Worm (Caenorhabditis elegans) whole organism, young adult: ENCODE measurements around the gene him-3.

Experiments
- B0035.1 ChIP-seq: sonication (generic microtip); optimal IDR thresholded peaks from 2 replicates; lab custom pipeline; 2016; ENCODE audit warnings: missing genetic modification characterization, mild to moderate bottlenecking, missing compliant biosample characterization, missing genotype, missing genetic modification reagents
- B0261.1 ChIP-seq: sonication (generic microtip); optimal IDR thresholded peaks from 2 replicates; lab custom pipeline; 2016; ENCODE audit warnings: mild to moderate bottlenecking, missing genetic modification characterization, moderate library complexity, missing compliant biosample characterization
- C06A6.2 ChIP-seq: fragments of 200-800 bp; sonication (Bioruptor generic); conservative IDR thresholded peaks from 2 replicates; pipeline ENCODE4 v1.3.6; 2022; ENCODE audit warnings: missing genetic modification characterization, missing compliant biosample characterization
- D2030.7 ChIP-seq: fragments of 200-800 bp; sonication (Bioruptor generic); IDR thresholded peaks from 2 replicates; pipeline ENCODE4 v1.3.6; 2022; ENCODE audit warnings: missing genetic modification reagents, missing genetic modification characterization, missing compliant biosample characterization
- F55B11.4 ChIP-seq: sonication (generic microtip); optimal IDR thresholded peaks from 2 replicates; lab custom pipeline; 2016; ENCODE audit warnings: missing compliant biosample characterization, missing genetic modification characterization, borderline replicate concordance; ENCODE audit not compliant: insufficient read depth
- F57C9.4 ChIP-seq: sonication (generic microtip); optimal IDR thresholded peaks from 2 replicates; lab custom pipeline; 2017; ENCODE audit warnings: mild to moderate bottlenecking, missing genetic modification characterization, missing compliant biosample characterization
- attf-5 ChIP-seq: fragments of 200-800 bp; sonication (Bioruptor generic); optimal IDR thresholded peaks from 2 replicates; lab custom pipeline; 2018; ENCODE audit warnings: mild to moderate bottlenecking, missing genetic modification characterization, missing compliant biosample characterization
- bed-2 ChIP-seq: fragments of 200-800 bp; sonication (Bioruptor generic); IDR thresholded peaks from 2 replicates; pipeline ENCODE4 v1.3.6; 2022; ENCODE audit warnings: missing genetic modification reagents, missing genetic modification characterization, missing compliant biosample characterization
- cebp-1 ChIP-seq, 2 experiments: fragments of 200-800 bp in 1 of 2; sonication (Bioruptor generic) in 1 of 2; sonication (generic microtip) in 1 of 2; IDR thresholded peaks in 1 of 2; optimal IDR thresholded peaks in 1 of 2; 2 replicates each; pipeline versions ENCODE4 v1.3.6 to Lab custom; 2017 to 2022; ENCODE audit warnings: missing compliant biosample characterization in 2 of 2, missing genetic modification characterization in 2 of 2, mild to moderate bottlenecking in 1 of 2, missing genetic modification reagents in 1 of 2, moderate library complexity in 1 of 2
- dox-1 ChIP-seq: fragments of 200-800 bp; sonication (Bioruptor generic); IDR thresholded peaks from 2 replicates; pipeline ENCODE4 v1.3.6; 2022; ENCODE audit warnings: missing genetic modification reagents, missing genetic modification characterization, missing compliant biosample characterization
- efl-1 ChIP-seq: fragments of 150-350 bp; optimal IDR thresholded peaks from 2 replicates; lab custom pipeline; 2014; ENCODE audit warnings: missing biosample characterization, missing genetic modification reagents, missing genetic modification characterization
- egl-44 ChIP-seq: fragments of 200-800 bp; sonication (Bioruptor generic); IDR thresholded peaks from 2 replicates; pipeline ENCODE4 v1.3.6; 2022; ENCODE audit warnings: missing genetic modification reagents, missing genetic modification characterization, missing compliant biosample characterization
- ekl-4 ChIP-seq: fragments of 200-800 bp; sonication (Bioruptor generic); IDR thresholded peaks from 2 replicates; pipeline ENCODE4 v1.3.6; 2022; ENCODE audit warnings: missing genetic modification reagents, missing genetic modification characterization, missing compliant biosample characterization
- fkh-3 ChIP-seq: sonication (generic microtip); optimal IDR thresholded peaks from 2 replicates; lab custom pipeline; 2016; ENCODE audit warnings: mild to moderate bottlenecking, missing genetic modification characterization, missing compliant biosample characterization
- hmg-1.2 ChIP-seq: fragments of 200-800 bp; sonication (Bioruptor generic); IDR thresholded peaks from 2 replicates; pipeline ENCODE4 v1.3.6; 2022; ENCODE audit warnings: missing genetic modification reagents, missing genetic modification characterization, missing compliant biosample characterization
- hrde-1 ChIP-seq: sonication (generic microtip); optimal IDR thresholded peaks from 2 replicates; lab custom pipeline; 2016; ENCODE audit warnings: missing genetic modification characterization, mild to moderate bottlenecking, missing compliant biosample characterization, moderate library complexity, missing genotype, missing genetic modification reagents, borderline replicate concordance
- lin-35 ChIP-seq, 3 experiments: fragments of 150-350 bp in 2 of 3; sonication (generic microtip) in 1 of 3; optimal IDR thresholded peaks; 2 replicates each; lab custom pipeline; 2014 to 2018; ENCODE audit warnings: missing biosample characterization in 3 of 3, missing genetic modification characterization in 3 of 3, missing genetic modification reagents in 3 of 3
- lin-40 ChIP-seq: sonication (generic microtip); optimal IDR thresholded peaks from 2 replicates; lab custom pipeline; 2016; ENCODE audit warnings: missing genetic modification characterization, mild to moderate bottlenecking, missing compliant biosample characterization, missing genotype, missing genetic modification reagents
- lsl-1 ChIP-seq: fragments of 200-800 bp; sonication (Bioruptor generic); optimal IDR thresholded peaks from 2 replicates; lab custom pipeline; 2018; ENCODE audit warnings: mild to moderate bottlenecking, missing genetic modification characterization, moderate library complexity, missing compliant biosample characterization
- mcd-1 ChIP-seq: fragments of 200-800 bp; sonication (Bioruptor generic); IDR thresholded peaks from 2 replicates; pipeline ENCODE4 v1.3.6; 2022; ENCODE audit warnings: missing genetic modification reagents, missing genetic modification characterization, missing compliant biosample characterization
- nhr-120 ChIP-seq: fragments of 200-800 bp; sonication (Bioruptor generic); IDR thresholded peaks from 2 replicates; pipeline ENCODE4 v1.3.6; 2022; ENCODE audit warnings: missing genetic modification characterization, missing compliant biosample characterization
- nhr-179 ChIP-seq: sonication (generic microtip); optimal IDR thresholded peaks from 2 replicates; lab custom pipeline; 2016; ENCODE audit warnings: mild to moderate bottlenecking, missing genetic modification characterization, missing compliant biosample characterization
- nhr-27 ChIP-seq: fragments of 200-800 bp; sonication (Bioruptor generic); optimal IDR thresholded peaks from 2 replicates; lab custom pipeline; 2018; ENCODE audit warnings: mild to moderate bottlenecking, missing genetic modification characterization, moderate library complexity, missing compliant biosample characterization
- nhr-80 ChIP-seq: sonication (generic microtip); optimal IDR thresholded peaks from 2 replicates; lab custom pipeline; 2016; ENCODE audit warnings: missing genetic modification characterization, missing compliant biosample characterization
- rcor-1 ChIP-seq: fragments of 200-800 bp; sonication (Bioruptor generic); IDR thresholded peaks from 2 replicates; pipeline ENCODE4 v1.3.6; 2022; ENCODE audit warnings: missing genetic modification reagents, missing genetic modification characterization, missing compliant biosample characterization
- sea-2 ChIP-seq: fragments of 200-800 bp; sonication (Bioruptor generic); IDR thresholded peaks from 2 replicates; pipeline ENCODE4 v1.3.6; 2022; ENCODE audit warnings: missing genetic modification characterization, missing compliant biosample characterization
- snpc-1.1 ChIP-seq: sonication (generic microtip); optimal IDR thresholded peaks from 2 replicates; lab custom pipeline; 2017; ENCODE audit warnings: missing genetic modification characterization, mild to moderate bottlenecking, missing compliant biosample characterization, antibody characterized with exemption, moderate library complexity, missing genotype, missing genetic modification reagents; ENCODE audit not compliant: insufficient read depth
- snpc-1.3 ChIP-seq: sonication (generic microtip); optimal IDR thresholded peaks from 2 replicates; lab custom pipeline; 2017; ENCODE audit warnings: missing genetic modification characterization, mild to moderate bottlenecking, missing compliant biosample characterization, antibody characterized with exemption, moderate library complexity, missing genotype, missing genetic modification reagents; ENCODE audit not compliant: insufficient read depth
- unc-130 ChIP-seq: sonication (generic microtip); optimal IDR thresholded peaks from 2 replicates; lab custom pipeline; 2016; ENCODE audit warnings: missing genetic modification reagents, missing genetic modification characterization, missing compliant biosample characterization
- unc-62 ChIP-seq: fragments of 150-350 bp; optimal IDR thresholded peaks from 2 replicates; lab custom pipeline; 2014; ENCODE audit warnings: missing biosample characterization, missing genetic modification reagents, missing genetic modification characterization
- ztf-18 ChIP-seq: sonication (generic microtip); optimal IDR thresholded peaks from 2 replicates; lab custom pipeline; 2016; ENCODE audit warnings: missing genotype, mild to moderate bottlenecking, missing genetic modification characterization, missing compliant biosample characterization
- ztf-28 ChIP-seq: fragments of 200-800 bp; sonication (Bioruptor generic); IDR thresholded peaks from 2 replicates; pipeline ENCODE4 v1.3.6; 2022; ENCODE audit warnings: missing genetic modification reagents, missing genetic modification characterization, missing compliant biosample characterization

The him-3 gene

DNA sequence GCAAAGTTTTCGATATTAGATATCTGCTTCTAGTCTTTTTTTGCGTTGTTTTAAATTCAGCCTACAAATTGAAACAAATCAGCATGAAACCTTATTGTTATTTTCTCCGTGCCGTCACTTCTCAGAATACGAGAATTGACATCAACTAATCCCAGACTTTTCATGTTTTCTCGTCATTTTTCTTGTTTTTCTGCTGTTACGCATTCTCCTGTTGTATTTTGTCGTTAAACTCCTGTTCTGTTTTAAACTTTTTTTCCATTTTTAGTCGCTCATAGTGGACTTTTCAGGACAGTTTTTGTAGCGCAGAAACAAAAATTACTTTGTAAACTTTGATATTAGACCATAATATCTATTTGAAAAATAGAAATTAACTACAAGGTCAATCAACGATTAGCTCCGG, 44.9 kb downstream of the him-3 start:
- TF ChIP-seq B0261.1 (no peak), efl-1 (GFP tag; lab: Kevin White, UChicago) (no peak), attf-5 (GFP tag; lab: Kevin White, UChicago) (no peak), lsl-1 (GFP tag; lab: Kevin White, UChicago) (no peak), nhr-27 (tag; lab: Kevin White, UChicago) (no peak), C06A6.2 (GFP tag; lab: Robert Waterston, UW) (no peak), bed-2 (GFP tag; lab: Robert Waterston, UW) (no peak)

DNA sequence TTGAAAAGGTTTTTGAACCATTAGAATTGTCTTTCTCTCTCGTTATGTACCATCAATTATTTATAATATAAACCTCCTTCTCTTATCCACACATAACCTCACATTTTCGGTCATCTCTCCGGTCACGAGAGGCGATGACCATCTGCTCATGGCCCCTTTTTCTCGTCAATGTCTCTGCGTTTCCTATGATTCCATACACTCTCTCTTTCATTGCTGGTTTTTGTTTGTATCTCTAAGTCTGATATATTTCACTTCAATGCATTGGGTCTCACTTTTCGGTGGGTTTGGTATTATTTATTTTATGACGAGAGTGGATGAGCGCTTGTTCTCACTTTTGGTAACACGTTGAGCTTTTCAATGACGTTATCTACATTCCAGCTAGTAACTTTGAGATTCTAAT, 45.7 kb downstream of the him-3 start:
- TF ChIP-seq nhr-179 (no peak), mcd-1 (GFP tag; lab: Robert Waterston, UW) (no peak), snpc-1.3 (tag; lab: Kevin White, UChicago) (no peak), D2030.7 (GFP tag; lab: Robert Waterston, UW) (no peak), lin-40 (tag; lab: Kevin White, UChicago) (peak; percentile 11), hmg-1.2 (GFP tag; lab: Robert Waterston, UW) (peak; percentile 85), ztf-18 (tag; lab: Kevin White, UChicago) (no peak), hrde-1 (no peak), fkh-3 (tag; lab: Kevin White, UChicago) (no peak), attf-5 (GFP tag; lab: Kevin White, UChicago) (peak; percentile 32), unc-62 (GFP tag; lab: Kevin White, UChicago) (no peak), egl-44 (no peak), B0035.1 (tag; lab: Kevin White, UChicago) (no peak), cebp-1 (GFP tag; IDR thresholded peaks at IDR 0.05; lab: Robert Waterston, UW) (no peak), cebp-1 (tag; optimal IDR thresholded peaks at IDR 0.05; lab: Kevin White, UChicago) (peak; percentile 39), lin-35 (GFP tag; optimal IDR thresholded peaks at IDR 0.05; lab: Kevin White, UChicago) (peak in 1 of 3 experiments; percentile 17), B0261.1 (no peak), snpc-1.1 (tag; lab: Kevin White, UChicago) (no peak), unc-130 (GFP tag; lab: Kevin White, UChicago) (no peak), F55B11.4 (tag; lab: Kevin White, UChicago) (no peak), rcor-1 (GFP tag; lab: Robert Waterston, UW) (no peak), sea-2 (GFP tag; lab: Robert Waterston, UW) (no peak), dox-1 (GFP tag; lab: Robert Waterston, UW) (no peak), ekl-4 (GFP tag; lab: Robert Waterston, UW) (peak; percentile 46; the same call in 1 of the 2 replicates)
- TF ChIP-seq, all 124 proteins: peak for 6

DNA sequence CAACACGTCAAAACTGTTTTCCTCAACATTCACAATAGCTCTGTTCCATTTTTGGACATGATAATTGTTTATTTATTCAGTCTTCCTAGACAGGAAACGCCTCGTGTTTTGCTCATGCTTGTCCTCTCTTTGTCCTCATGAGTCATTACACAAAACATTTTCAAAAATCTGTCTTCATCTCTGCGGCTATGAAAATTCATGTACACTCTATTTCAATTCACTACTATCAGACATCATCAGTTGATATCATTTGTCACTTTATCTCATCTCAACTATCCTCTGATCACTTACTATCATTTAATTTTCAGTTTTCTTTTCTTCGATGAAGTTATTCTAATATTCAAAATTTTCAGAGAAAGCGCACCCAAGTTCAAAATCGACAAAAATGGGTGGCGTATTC, 46.5 kb downstream of the him-3 start, which contains the start of gene adah-1:
Gene adah-1, plus strand, starts transcription at position 354 of the 400 bp plus-strand sequence.
- no peak for TF ChIP-seq F57C9.4 (tag; lab: Kevin White, UChicago)

DNA sequence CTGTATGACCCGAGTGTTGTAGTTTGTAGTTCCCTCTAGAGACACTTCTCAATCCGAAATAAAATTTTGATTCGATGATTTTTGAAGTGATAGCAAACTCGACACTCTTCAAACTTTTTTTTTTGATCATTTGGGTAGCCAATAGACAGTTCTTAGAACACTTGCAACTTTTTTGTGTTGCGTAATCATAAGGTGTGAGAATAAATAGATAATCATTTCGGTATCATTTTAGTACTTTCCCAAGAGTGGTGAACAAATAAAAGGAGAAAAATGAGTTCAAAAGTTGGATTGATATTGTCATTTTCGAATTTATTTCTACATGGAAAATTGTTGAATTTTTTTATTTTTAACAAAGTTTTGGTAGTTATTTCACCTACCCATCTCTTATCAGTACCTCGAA, 47.5 kb downstream of the him-3 start:
- TF ChIP-seq nhr-80 (tag; lab: Kevin White, UChicago): peak; percentile 20
- no peak for TF ChIP-seq nhr-120 (GFP tag; lab: Robert Waterston, UW)
- TF ChIP-seq ztf-28 (GFP tag; lab: Robert Waterston, UW): no peak
